Worm (Caenorhabditis elegans): ENCODE results near the gene R05G6.9.

DNA sequence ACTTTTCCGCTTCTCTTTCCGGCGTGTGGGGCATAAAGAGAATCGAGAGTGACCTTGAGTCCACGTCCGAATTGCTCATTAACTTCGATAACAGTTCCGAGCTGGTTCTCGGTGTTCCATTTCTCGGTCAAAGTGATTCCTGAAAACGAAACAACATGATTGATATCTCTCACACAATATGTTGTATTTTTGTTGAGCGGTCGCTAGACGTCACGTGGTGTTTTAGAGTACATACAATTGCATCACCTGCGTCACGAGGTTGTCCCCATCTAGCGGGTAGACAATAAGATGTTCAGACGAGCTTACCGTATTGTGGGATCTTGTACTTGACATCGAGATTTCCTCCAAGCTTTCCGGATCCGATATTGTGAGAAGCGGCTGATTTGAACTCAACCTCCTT lies 8.8 kb downstream of the R05G6.9 start:
- no peak for TF ChIP-seq dao-5 (tag; optimal IDR thresholded peaks at IDR 0.05)
- no peak for TF ChIP-seq W03F9.2 (tag; optimal IDR thresholded peaks at IDR 0.05)

Measured in whole organism, L4/young adult.